Fruit fly (Drosophila melanogaster) whole organism, pupa: ENCODE data around the gene CG11986.

Experiments used
- CG10348 ChIP-seq: fragments of 200-800 bp; sonication (Bioruptor generic); IDR thresholded peaks from 2 replicates; pipeline ENCODE4 v1.3.6; 2022; ENCODE audit warnings: missing biosample characterization, missing genetic modification characterization
- CG17806 ChIP-seq: fragments of 200-800 bp; sonication (Bioruptor generic); optimal IDR thresholded peaks from 2 replicates; lab custom pipeline; 2018; ENCODE audit warnings: missing biosample characterization, mild to moderate bottlenecking, missing genetic modification characterization, moderate library complexity
- CG32121 ChIP-seq: fragments of 200-800 bp; sonication (Bioruptor generic); IDR thresholded peaks from 2 replicates; pipeline ENCODE4 v1.3.6; 2022; ENCODE audit warnings: missing biosample characterization, missing genetic modification characterization
- CG34367 ChIP-seq: fragments of 200-800 bp; sonication (Bioruptor generic); optimal IDR thresholded peaks from 2 replicates; lab custom pipeline; 2018; ENCODE audit warnings: missing biosample characterization, mild to moderate bottlenecking, missing genetic modification characterization
- CG4496 ChIP-seq: fragments of 200-800 bp; sonication (Bioruptor generic); IDR thresholded peaks from 3 replicates; pipeline ENCODE4 v1.3.6; 2022; ENCODE audit warnings: missing biosample characterization, missing genetic modification characterization
- CG8301 ChIP-seq: fragments of 200-800 bp; sonication (Bioruptor generic); optimal IDR thresholded peaks from 2 replicates; lab custom pipeline; 2018; ENCODE audit warnings: missing biosample characterization, mild to moderate bottlenecking, missing genetic modification characterization
- D1 ChIP-seq: fragments of 200-800 bp; sonication (Bioruptor generic); optimal IDR thresholded peaks from 2 replicates; lab custom pipeline; 2018; ENCODE audit warnings: missing biosample characterization, mild to moderate bottlenecking, missing genetic modification characterization, moderate library complexity
- Ets98B ChIP-seq: fragments of 200-800 bp; sonication (Bioruptor generic); IDR thresholded peaks from 2 replicates; pipeline ENCODE4 v1.3.6; 2022; ENCODE audit warnings: missing biosample characterization, missing genetic modification characterization
- Pif1B ChIP-seq: fragments of 200-800 bp; sonication (Bioruptor generic); optimal IDR thresholded peaks from 3 replicates; lab custom pipeline; 2016; ENCODE audit warnings: missing biosample characterization, missing genetic modification characterization
- Snoo ChIP-seq: fragments of 200-800 bp; sonication (Bioruptor generic); optimal IDR thresholded peaks from 3 replicates; lab custom pipeline; 2017; ENCODE audit warnings: missing biosample characterization, mild to moderate bottlenecking, missing genetic modification characterization, inconsistent platforms
- gl ChIP-seq: fragments of 200-800 bp; sonication (Bioruptor generic); optimal IDR thresholded peaks from 2 replicates; lab custom pipeline; 2018; ENCODE audit warnings: missing biosample characterization, mild to moderate bottlenecking, missing genetic modification characterization

DNA sequence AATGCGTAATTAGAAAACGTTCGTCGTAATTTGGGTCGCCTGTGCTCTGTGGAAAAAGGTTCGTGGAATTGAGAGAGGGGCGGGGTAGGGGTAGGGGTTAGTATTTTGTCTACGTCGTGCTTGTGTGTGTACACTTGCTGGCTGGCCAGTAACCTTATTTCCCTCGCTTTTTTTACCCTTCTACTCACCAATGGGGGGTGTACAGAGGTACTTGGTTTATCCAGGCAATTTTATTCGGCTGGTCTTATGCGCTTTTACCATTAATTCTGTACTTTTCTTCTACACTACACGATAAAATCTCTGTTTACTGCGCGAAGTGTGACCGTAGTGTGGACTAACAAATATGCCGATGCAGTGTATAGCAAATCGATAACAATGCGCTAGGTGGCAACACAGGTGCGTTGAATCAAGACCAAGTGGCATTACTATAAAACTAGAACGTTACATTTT is 4.5 kb downstream of the CG11986 start, which contains the start of gene tgo:
- TF ChIP-seq gl (tag; lab: Kevin White, UChicago): no peak
- no peak for TF ChIP-seq D1 (tag; lab: Kevin White, UChicago)
- TF ChIP-seq CG4496: no peak
- TF ChIP-seq Pif1B: no peak
- no peak for TF ChIP-seq CG34367 (tag; lab: Kevin White, UChicago)
- TF ChIP-seq CG32121 (GFP tag; lab: Robert Waterston, UW): no peak
- no peak for TF ChIP-seq Snoo (tag; lab: Kevin White, UChicago)
- TF ChIP-seq CG8301 (tag; lab: Kevin White, UChicago): no peak
- TF ChIP-seq Ets98B (GFP tag; lab: Robert Waterston, UW): no peak
- TF ChIP-seq CG17806 (tag; lab: Kevin White, UChicago): no peak
- no peak for TF ChIP-seq CG10348
